Worm (Caenorhabditis elegans): Measurements from ENCODE around the gene ech-8.

The ech-8 gene

ce11 chrIV:10251261-10251660 is 12.3 kb upstream of the ech-8 start:
- peak; percentile 65 for TF ChIP-seq lin-14 (GFP tag; optimal IDR thresholded peaks at IDR 0.05)
- peak; percentile 85 for TF ChIP-seq nhr-71 (tag; optimal IDR thresholded peaks at IDR 0.05)
- peak; percentile 50 for TF ChIP-seq nhr-85 (tag)
- TF ChIP-seq elt-3 (tag; optimal IDR thresholded peaks at IDR 0.05) = peak in 2 of 6 experiments; percentile 76 to 78
- TF ChIP-seq fos-1 (tag; optimal IDR thresholded peaks at IDR 0.05) = no peak

ce11 chrIV:10250577-10251075 is 11.7 kb upstream of the ech-8 start, which contains the start of gene daf-14:
Gene daf-14, plus strand, starts transcription at chrIV:10250627.
- TF ChIP-seq nhr-85 (tag) = peak; percentile 81
- no peak for TF ChIP-seq grh-1 (GFP tag; IDR thresholded peaks at IDR 0.05)
- no peak for TF ChIP-seq F16B12.6 (tag; optimal IDR thresholded peaks at IDR 0.05)
- TF ChIP-seq mep-1 (tag; optimal IDR thresholded peaks at IDR 0.05) = peak; percentile 22
- no peak for TF ChIP-seq nhr-237 (tag; optimal IDR thresholded peaks at IDR 0.05)
- no peak for TF ChIP-seq pag-3 (tag; optimal IDR thresholded peaks at IDR 0.05; ENCODE audit: borderline replicate concordance, insufficient read depth)
- TF ChIP-seq Y116A8C.19 (tag; optimal IDR thresholded peaks at IDR 0.05; ENCODE audit: borderline replicate concordance) = no peak
- peak; percentile 3 for TF ChIP-seq tbx-2 (tag; optimal IDR thresholded peaks at IDR 0.05)
- TF ChIP-seq snu-23 (GFP tag; optimal IDR thresholded peaks at IDR 0.05) = peak; percentile 31
- peak in 1 of 2 experiments; percentile 9 for TF ChIP-seq mdl-1 (tag; optimal IDR thresholded peaks at IDR 0.05)
- TF ChIP-seq dpl-1 (GFP tag; optimal IDR thresholded peaks at IDR 0.05) = peak; percentile 8 to 55 (median 31)
- peak; percentile 22 for TF ChIP-seq elt-2 (tag; optimal IDR thresholded peaks at IDR 0.05)
- no peak for TF ChIP-seq rnt-1 (tag; optimal IDR thresholded peaks at IDR 0.05)
- peak; percentile 30 to 84 for TF ChIP-seq lin-35 (GFP tag; optimal IDR thresholded peaks at IDR 0.05)
- TF ChIP-seq ets-5 (GFP tag; IDR thresholded peaks at IDR 0.05) = no peak
- TF ChIP-seq blmp-1 (tag; optimal IDR thresholded peaks at IDR 0.05) = peak; percentile 19
- no peak for TF ChIP-seq hlh-4 (tag; optimal IDR thresholded peaks at IDR 0.05)
- TF ChIP-seq nhr-76 (tag; optimal IDR thresholded peaks at IDR 0.05) = no peak
- TF ChIP-seq lsy-2 (tag; optimal IDR thresholded peaks at IDR 0.05) = peak in 1 of 2 experiments; percentile 0
- TF ChIP-seq nhr-90 (tag; optimal IDR thresholded peaks at IDR 0.05; ENCODE audit: poor library complexity) = peak; percentile 50
- TF ChIP-seq mab-9 (GFP tag; IDR thresholded peaks at IDR 0.05) = no peak
- TF ChIP-seq nhr-20 (tag; optimal IDR thresholded peaks at IDR 0.05) = peak; percentile 34
- TF ChIP-seq ztf-11 (tag; optimal IDR thresholded peaks at IDR 0.05) = no peak
- peak in 2 of 6 experiments; percentile 4 to 36 for TF ChIP-seq elt-3 (tag; optimal IDR thresholded peaks at IDR 0.05)
- TF ChIP-seq ceh-8 (GFP tag; optimal IDR thresholded peaks at IDR 0.05) = no peak
- peak; percentile 53 for TF ChIP-seq lin-14 (GFP tag; optimal IDR thresholded peaks at IDR 0.05)
- peak; percentile 66 for TF ChIP-seq nhr-71 (tag; optimal IDR thresholded peaks at IDR 0.05)
- no peak for TF ChIP-seq mef-2 (tag; optimal IDR thresholded peaks at IDR 0.05)
- TF ChIP-seq ztf-4 (tag; optimal IDR thresholded peaks at IDR 0.05) = no peak
- no peak for TF ChIP-seq efl-1 (optimal IDR thresholded peaks at IDR 0.05)
- peak in 1 of 2 experiments; percentile 72 for TF ChIP-seq efl-1 (GFP tag; optimal IDR thresholded peaks at IDR 0.05 in 1 of 2)
- TF ChIP-seq nhr-19 (GFP tag; conservative IDR thresholded peaks at IDR 0.05) = peak; percentile 49
- TF ChIP-seq unc-30 (tag; optimal IDR thresholded peaks at IDR 0.05) = no peak
- TF ChIP-seq nhr-47 (tag; optimal IDR thresholded peaks at IDR 0.05) = peak; percentile 25
- no peak for TF ChIP-seq sox-4 (tag; optimal IDR thresholded peaks at IDR 0.05)

- TF ChIP-seq lin-14 (GFP tag; optimal IDR thresholded peaks at IDR 0.05) (no peak), snpc-4 (tag; optimal IDR thresholded peaks at IDR 0.05) (no peak), mab-9 (GFP tag; IDR thresholded peaks at IDR 0.05) (no peak), aha-1 (tag; optimal IDR thresholded peaks at IDR 0.05) (no peak), fkh-4 (tag; optimal IDR thresholded peaks at IDR 0.05; ENCODE audit: borderline replicate concordance) (no peak), C16A3.4 (tag; optimal IDR thresholded peaks at IDR 0.05) (no peak), blmp-1 (tag; optimal IDR thresholded peaks at IDR 0.05) (peak; percentile 89), vab-15 (tag; optimal IDR thresholded peaks at IDR 0.05) (no peak), F16B12.6 (tag; optimal IDR thresholded peaks at IDR 0.05) (no peak), nhr-237 (tag; optimal IDR thresholded peaks at IDR 0.05) (no peak), fkh-10 (GFP tag; optimal IDR thresholded peaks at IDR 0.05) (no peak), aly-2 (tag; optimal IDR thresholded peaks at IDR 0.05) (peak; percentile 54), unc-86 (tag; optimal IDR thresholded peaks at IDR 0.05) (no peak), irx-1 (tag; optimal IDR thresholded peaks at IDR 0.05) (no peak), nhr-12 (tag; optimal IDR thresholded peaks at IDR 0.05) (no peak), efl-3 (GFP tag; optimal IDR thresholded peaks at IDR 0.05) (no peak), C04F5.9 (tag; optimal IDR thresholded peaks at IDR 0.05) (no peak), unc-62 (GFP tag; optimal IDR thresholded peaks at IDR 0.05) (no peak), elt-2 (tag; optimal IDR thresholded peaks at IDR 0.05) (peak; percentile 39), nhr-90 (tag; optimal IDR thresholded peaks at IDR 0.05; ENCODE audit: poor library complexity) (peak; percentile 37), sox-4 (tag; optimal IDR thresholded peaks at IDR 0.05) (no peak)
Observed at ce11 chrIV:10245666-10246210, 6.8 kb upstream of the ech-8 start, which contains the start of gene F01G10.10. Gene F01G10.10, plus strand, starts transcription at chrIV:10246160.

Measured in whole organism, L1 larva.